Fruit fly (Drosophila melanogaster) whole organism, embryonic: ENCODE data around the gene Enoph.

Experiments
- CG10267 ChIP-seq: fragments of 200-800 bp; sonication (Bioruptor generic); optimal IDR thresholded peaks from 2 replicates; lab custom pipeline; 2018; ENCODE audit warnings: missing biosample characterization, mild to moderate bottlenecking, missing genetic modification characterization, moderate library complexity
- CG10543 ChIP-seq: fragments of 200-800 bp; sonication (Bioruptor generic); optimal IDR thresholded peaks from 3 replicates; lab custom pipeline; 2017; ENCODE audit warnings: missing biosample characterization, mild to moderate bottlenecking, missing genetic modification characterization, moderate library complexity
- CG11695 ChIP-seq: fragments of 200-800 bp; sonication (Bioruptor generic); IDR thresholded peaks from 3 replicates; pipeline ENCODE4 v1.3.6; 2022; ENCODE audit warnings: missing biosample characterization, missing genetic modification characterization
- CG12219 ChIP-seq: fragments of 200-800 bp; sonication (Bioruptor generic); optimal IDR thresholded peaks from 3 replicates; lab custom pipeline; 2018; ENCODE audit warnings: missing biosample characterization, mild to moderate bottlenecking, missing genetic modification characterization
- CG12659 ChIP-seq: fragments of 200-800 bp; sonication (Bioruptor generic); optimal IDR thresholded peaks from 3 replicates; lab custom pipeline; 2017; ENCODE audit warnings: mild to moderate bottlenecking, missing biosample characterization, missing genetic modification reagents, missing genetic modification characterization
- CG12769 ChIP-seq: fragments of 200-800 bp; sonication (Bioruptor generic); optimal IDR thresholded peaks from 2 replicates; lab custom pipeline; 2019; ENCODE audit warnings: missing biosample characterization, mild to moderate bottlenecking, missing genetic modification characterization, moderate library complexity
- CG13287 ChIP-seq: fragments of 200-800 bp; sonication (Bioruptor generic); IDR thresholded peaks from 2 replicates; pipeline ENCODE4 v1.3.6; 2022; ENCODE audit warnings: missing biosample characterization, missing genetic modification characterization; ENCODE audit not compliant: partially characterized antibody
- CG14710 ChIP-seq: fragments of 200-800 bp; sonication (Bioruptor generic); optimal IDR thresholded peaks from 3 replicates; lab custom pipeline; 2019; ENCODE audit warnings: missing biosample characterization, mild to moderate bottlenecking, missing genetic modification characterization, moderate library complexity
- CG15514 ChIP-seq: fragments of 200-800 bp; sonication (Bioruptor generic); optimal IDR thresholded peaks from 3 replicates; lab custom pipeline; 2017; ENCODE audit warnings: missing biosample characterization, missing genetic modification characterization, mild to moderate bottlenecking, moderate library complexity, missing genetic modification reagents
- CG2116 ChIP-seq: fragments of 200-800 bp; sonication (Bioruptor generic); optimal IDR thresholded peaks from 3 replicates; lab custom pipeline; 2018; ENCODE audit warnings: missing biosample characterization, mild to moderate bottlenecking, missing genetic modification characterization
- CG2678 ChIP-seq: fragments of 200-800 bp; sonication (Bioruptor generic); optimal IDR thresholded peaks from 3 replicates; lab custom pipeline; 2019; ENCODE audit warnings: missing biosample characterization, mild to moderate bottlenecking, missing genetic modification characterization, moderate library complexity
- CG2712 ChIP-seq: fragments of 200-800 bp; optimal IDR thresholded peaks from 3 replicates; lab custom pipeline; 2019; ENCODE audit warnings: missing biosample characterization, mild to moderate bottlenecking, missing genetic modification characterization, moderate library complexity
- CG32767 ChIP-seq: fragments of 200-800 bp; sonication (Bioruptor generic); IDR thresholded peaks from 2 replicates; pipeline ENCODE4 v1.3.6; 2022; ENCODE audit warnings: missing biosample characterization, missing genetic modification characterization
- CG3281 ChIP-seq: fragments of 200-800 bp; sonication (Bioruptor generic); optimal IDR thresholded peaks from 3 replicates; lab custom pipeline; 2017; ENCODE audit warnings: missing biosample characterization, mild to moderate bottlenecking, missing genetic modification characterization
- CG33213 ChIP-seq: fragments of 200-800 bp; sonication (Bioruptor generic); optimal IDR thresholded peaks from 3 replicates; lab custom pipeline; 2016; ENCODE audit warnings: missing biosample characterization, missing genetic modification characterization
- CG42726 ChIP-seq: fragments of 200-800 bp; sonication (Bioruptor generic); IDR thresholded peaks from 2 replicates; pipeline ENCODE4 v1.3.6; 2022; ENCODE audit warnings: missing biosample characterization, missing genetic modification characterization; ENCODE audit not compliant: partially characterized antibody
- CG4360 ChIP-seq: fragments of 200-800 bp; sonication (Bioruptor generic); IDR thresholded peaks from 2 replicates; pipeline ENCODE4 v1.3.6; 2022; ENCODE audit warnings: missing biosample characterization, missing genetic modification characterization
- CG7271 ChIP-seq: fragments of 200-800 bp; sonication (Bioruptor generic); optimal IDR thresholded peaks from 2 replicates; lab custom pipeline; 2018; ENCODE audit warnings: missing biosample characterization, mild to moderate bottlenecking, missing genetic modification characterization, moderate library complexity
- CG7357 ChIP-seq: fragments of 200-800 bp; sonication (Bioruptor generic); IDR thresholded peaks from 3 replicates; pipeline ENCODE4 v1.3.6; 2022; ENCODE audit warnings: missing biosample characterization, missing genetic modification characterization
- CG8290 ChIP-seq, 3 experiments: fragments of 200-800 bp; sonication (Bioruptor generic); optimal IDR thresholded peaks; 2 replicates each; lab custom pipeline; 2016 to 2019; ENCODE audit warnings: missing biosample characterization in 3 of 3, missing genetic modification characterization in 3 of 3, mild to moderate bottlenecking in 2 of 3, moderate library complexity in 1 of 3
- CG9797 ChIP-seq: fragments of 200-800 bp; sonication (Bioruptor generic); optimal IDR thresholded peaks from 3 replicates; lab custom pipeline; 2018; ENCODE audit warnings: missing biosample characterization, mild to moderate bottlenecking, missing genetic modification characterization
- CHES-1-like ChIP-seq: fragments of 200-800 bp; sonication (Bioruptor generic); optimal IDR thresholded peaks from 2 replicates; lab custom pipeline; 2016; ENCODE audit warnings: missing biosample characterization, missing genetic modification characterization
- CkIIα-i1 ChIP-seq: fragments of 200-800 bp; sonication (Bioruptor generic); IDR thresholded peaks from 2 replicates; pipeline ENCODE4 v1.3.6; 2022; ENCODE audit warnings: missing biosample characterization, missing genetic modification characterization
- D ChIP-seq, 2 experiments: fragments of 200-800 bp in 1 of 2; fragments of >200 bp in 1 of 2; sonication (Bioruptor generic) in 1 of 2; optimal IDR thresholded peaks; 2 replicates in 1 of 2; 3 replicates in 1 of 2; lab custom pipeline; 2017; ENCODE audit warnings: mild to moderate bottlenecking in 1 of 2, missing biosample characterization in 1 of 2, missing genetic modification characterization in 1 of 2, missing genetic modification reagents in 1 of 2
- Dp ChIP-seq: fragments of 200-800 bp; sonication (Bioruptor generic); optimal IDR thresholded peaks from 2 replicates; lab custom pipeline; 2018; ENCODE audit warnings: missing biosample characterization, mild to moderate bottlenecking, missing genetic modification characterization, moderate library complexity
- Ets65A ChIP-seq: fragments of 200-800 bp; sonication (Bioruptor generic); peaks from one replicate; lab custom pipeline; 2016; ENCODE audit warnings: missing biosample characterization, missing genetic modification characterization
- Fer3 ChIP-seq: fragments of 200-800 bp; sonication (Bioruptor generic); optimal IDR thresholded peaks from 2 replicates; lab custom pipeline; 2018; ENCODE audit warnings: missing biosample characterization, mild to moderate bottlenecking, missing genetic modification characterization, moderate library complexity
- Hand ChIP-seq: fragments of 200-800 bp; sonication (Bioruptor generic); optimal IDR thresholded peaks from 2 replicates; lab custom pipeline; 2017; ENCODE audit warnings: mild to moderate bottlenecking, missing biosample characterization, missing genetic modification reagents, missing genetic modification characterization
- HmgZ ChIP-seq: fragments of 200-800 bp; sonication (Bioruptor generic); optimal IDR thresholded peaks from 2 replicates; lab custom pipeline; 2018; ENCODE audit warnings: missing biosample characterization, mild to moderate bottlenecking, missing genetic modification characterization
- Nf-YC ChIP-seq: fragments of 200-800 bp; optimal IDR thresholded peaks from 3 replicates; lab custom pipeline; 2019; ENCODE audit warnings: missing biosample characterization, mild to moderate bottlenecking, missing genetic modification characterization, moderate library complexity
- Rfx ChIP-seq: fragments of 200-800 bp; sonication (Bioruptor generic); IDR thresholded peaks from 2 replicates; pipeline ENCODE4 v1.3.6; 2022; ENCODE audit warnings: missing biosample characterization, missing genetic modification characterization
- Ssrp ChIP-seq: fragments of 200-800 bp; sonication (Bioruptor generic); optimal IDR thresholded peaks from 2 replicates; lab custom pipeline; 2018; ENCODE audit warnings: missing biosample characterization, mild to moderate bottlenecking, missing genetic modification characterization, moderate library complexity
- TFAM ChIP-seq: fragments of 200-800 bp; sonication (Bioruptor generic); optimal IDR thresholded peaks from 2 replicates; lab custom pipeline; 2017; ENCODE audit warnings: missing biosample characterization, missing genetic modification characterization, inconsistent platforms
- al ChIP-seq: fragments of 200-800 bp; sonication (Bioruptor generic); IDR thresholded peaks from 2 replicates; pipeline ENCODE4 v1.3.6; 2022; ENCODE audit warnings: missing biosample characterization, missing genetic modification characterization
- bbx ChIP-seq: fragments of 200-800 bp; sonication (Bioruptor generic); IDR thresholded peaks from 2 replicates; pipeline ENCODE4 v1.3.6; 2022; ENCODE audit warnings: missing biosample characterization, missing genetic modification characterization; ENCODE audit not compliant: partially characterized antibody
- bowl ChIP-seq: fragments of 200-800 bp; sonication (Bioruptor generic); IDR thresholded peaks from 2 replicates; pipeline ENCODE4 v1.3.6; 2022; ENCODE audit warnings: missing biosample characterization, missing genetic modification characterization
- ci ChIP-seq: fragments of 200-800 bp; sonication (Bioruptor generic); IDR thresholded peaks from 3 replicates; pipeline ENCODE4 v1.3.6; 2022; ENCODE audit warnings: missing biosample characterization, missing genetic modification characterization
- ems ChIP-seq: fragments of 200-800 bp; sonication (Bioruptor generic); optimal IDR thresholded peaks from 3 replicates; lab custom pipeline; 2016; ENCODE audit warnings: missing biosample characterization, missing genetic modification characterization
- ewg ChIP-seq: fragments of 200-800 bp; sonication (Bioruptor generic); optimal IDR thresholded peaks from 3 replicates; lab custom pipeline; 2017; ENCODE audit warnings: mild to moderate bottlenecking, missing biosample characterization, missing genetic modification reagents, missing genetic modification characterization
- gfzf ChIP-seq: fragments of 200-800 bp; sonication (Bioruptor generic); optimal IDR thresholded peaks from 2 replicates; lab custom pipeline; 2016; ENCODE audit warnings: missing biosample characterization, mild to moderate bottlenecking, missing genetic modification characterization, moderate library complexity
- grau ChIP-seq: fragments of 200-800 bp; optimal IDR thresholded peaks from 3 replicates; lab custom pipeline; 2019; ENCODE audit warnings: missing biosample characterization, mild to moderate bottlenecking, missing genetic modification characterization, moderate library complexity
- lbe ChIP-seq: fragments of 200-800 bp; sonication (Bioruptor generic); optimal IDR thresholded peaks from 2 replicates; lab custom pipeline; 2016; ENCODE audit warnings: missing biosample characterization, mild to moderate bottlenecking, missing genetic modification characterization
- mirr ChIP-seq: fragments of 200-800 bp; sonication (Bioruptor generic); optimal IDR thresholded peaks from 3 replicates; lab custom pipeline; 2018; ENCODE audit warnings: missing biosample characterization, mild to moderate bottlenecking, missing genetic modification characterization
- pita ChIP-seq: fragments of 200-800 bp; sonication (Bioruptor generic); optimal IDR thresholded peaks from 2 replicates; lab custom pipeline; 2017; ENCODE audit warnings: missing biosample characterization, mild to moderate bottlenecking, missing genetic modification characterization
- stc ChIP-seq: fragments of 200-800 bp; sonication (Bioruptor generic); IDR thresholded peaks from 2 replicates; pipeline ENCODE4 v1.3.6; 2022; ENCODE audit warnings: missing biosample characterization, missing genetic modification characterization
- sug ChIP-seq: fragments of 200-800 bp; optimal IDR thresholded peaks from 2 replicates; lab custom pipeline; 2019; ENCODE audit warnings: missing biosample characterization, mild to moderate bottlenecking, missing genetic modification characterization, moderate library complexity
- trem ChIP-seq: fragments of 200-800 bp; optimal IDR thresholded peaks from 3 replicates; lab custom pipeline; 2019; ENCODE audit warnings: missing biosample characterization, mild to moderate bottlenecking, missing genetic modification characterization, moderate library complexity
- zen2 ChIP-seq: fragments of 200-800 bp; sonication (Bioruptor generic); IDR thresholded peaks from 3 replicates; pipeline ENCODE4 v1.3.6; 2022; ENCODE audit warnings: missing biosample characterization, missing genetic modification characterization; ENCODE audit not compliant: partially characterized antibody

Gene Enoph

dm6 chr3R:5217278-5217714 is 39.2 kb downstream of the Enoph start, which contains the start of gene cno (continued):
- TF ChIP-seq bbx (GFP tag; lab: Robert Waterston, UW) (peak; percentile 28; the same call in 1 of the 2 replicates), ci (GFP tag; lab: Robert Waterston, UW) (peak; percentile 74; the same call in 2 of the 3 replicates), pita (GFP tag; lab: Kevin White, UChicago) (peak; percentile 87), CG2116 (peak; percentile 47), CG12219 (no peak), CG11695 (GFP tag; lab: Robert Waterston, UW) (no peak), sug (peak; percentile 10), CG4360 (GFP tag; lab: Robert Waterston, UW) (peak; percentile 48; the same call in 1 of the 2 replicates), stc (peak; percentile 11; the same call in 1 of the 2 replicates), CG42726 (GFP tag; lab: Robert Waterston, UW) (peak; percentile 48; the same call in 1 of the 2 replicates), Nf-YC (tag; lab: Kevin White, UChicago) (peak; percentile 24), CG2712 (peak; percentile 43), grau (tag; lab: Kevin White, UChicago) (peak; percentile 25), TFAM (GFP tag; lab: Kevin White, UChicago) (no peak), ems (GFP tag; lab: Kevin White, UChicago) (peak; percentile 28), HmgZ (peak; percentile 56), Ssrp (tag; lab: Kevin White, UChicago) (no peak), CG8290 (GFP tag; optimal IDR thresholded peaks at IDR 0.05; lab: Kevin White, UChicago) (peak; percentile 33), CG8290 (tag; optimal IDR thresholded peaks at IDR 0.05; lab: Kevin White, UChicago) (peak in 1 of 2 experiments; percentile 70), zen2 (no peak), CG33213 (GFP tag; lab: Kevin White, UChicago) (peak; percentile 94), Ets65A (peak; percentile 91), Hand (no peak), ewg (GFP tag; lab: Kevin White, UChicago) (peak; percentile 80), CkIIα-i1 (GFP tag; lab: Robert Waterston, UW) (no peak), CG12769 (tag; lab: Kevin White, UChicago) (peak; percentile 17), CG3281 (GFP tag; lab: Kevin White, UChicago) (no peak), CG15514 (GFP tag; lab: Kevin White, UChicago) (peak; percentile 72), CG9797 (peak; percentile 99), CG12659 (peak; percentile 54), trem (tag; lab: Kevin White, UChicago) (peak; percentile 72), D (optimal IDR thresholded peaks at IDR 0.05; lab: Kevin White, UChicago) (no peak), D (GFP tag; optimal IDR thresholded peaks at IDR 0.05; lab: Kevin White, UChicago) (no peak), CHES-1-like (GFP tag; lab: Kevin White, UChicago) (peak; percentile 28), CG10267 (tag; lab: Kevin White, UChicago) (peak; percentile 45), al (no peak), CG7271 (tag; lab: Kevin White, UChicago) (peak; percentile 55), Rfx (GFP tag; lab: Robert Waterston, UW) (peak; percentile 27; the same call in 1 of the 2 replicates), Dp (GFP tag; lab: Kevin White, UChicago) (peak; percentile 81), CG13287 (peak; percentile 64), CG32767 (GFP tag; lab: Robert Waterston, UW) (0 out of 2 replicates have a peak, but pooled peaks have one; percentile 12), Fer3 (tag; lab: Kevin White, UChicago) (no peak), lbe (peak; percentile 24), CG2678 (tag; lab: Kevin White, UChicago) (no peak), CG10543 (GFP tag; lab: Kevin White, UChicago) (peak; percentile 33), bowl (no peak), CG14710 (tag; lab: Kevin White, UChicago) (peak; percentile 59), CG7357 (GFP tag; lab: Robert Waterston, UW) (no peak), mirr (GFP tag; lab: Kevin White, UChicago) (no peak), gfzf (GFP tag; lab: Kevin White, UChicago) (peak; percentile 100)
